Worm (Caenorhabditis elegans) whole organism, mixed stage, embryonic: Measurements from ENCODE around the gene F14D7.8.

Experiments used
- M03D4.4 ChIP-seq: sonication (generic microtip); optimal IDR thresholded peaks from 2 replicates; lab custom pipeline; 2017; ENCODE audit warnings: mild to moderate bottlenecking, missing genetic modification characterization, missing compliant biosample characterization
- lin-13 ChIP-seq: fragments of 150-350 bp; optimal IDR thresholded peaks from 2 replicates; lab custom pipeline; 2014; ENCODE audit warnings: missing biosample characterization, missing genetic modification characterization
- ztf-11 ChIP-seq: fragments of 150-350 bp; optimal IDR thresholded peaks from 2 replicates; lab custom pipeline; 2014; ENCODE audit warnings: missing biosample characterization, missing genetic modification characterization

DNA sequence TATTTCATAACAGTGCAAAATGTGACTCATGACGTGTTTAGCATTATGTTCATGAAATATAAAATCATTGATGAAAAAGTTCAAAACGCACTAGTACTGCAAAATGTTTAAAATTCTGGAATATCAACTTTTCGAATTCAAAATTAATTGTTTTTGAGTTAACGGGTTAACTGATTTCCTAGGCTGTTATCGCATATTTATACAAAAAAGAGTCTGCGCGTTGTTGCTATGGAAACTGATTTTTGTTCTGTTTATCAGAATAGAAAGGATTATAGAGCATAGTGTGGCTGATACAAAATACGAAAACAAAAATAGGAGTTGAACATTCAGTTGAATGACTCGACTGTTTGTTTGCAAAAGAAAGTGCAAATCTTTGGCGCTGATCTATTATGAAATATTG is 5.0 kb upstream of the F14D7.8 start:
- TF ChIP-seq lin-13 (tag; lab: Kevin White, UChicago) = no peak
- no peak for TF ChIP-seq M03D4.4 (tag; lab: Kevin White, UChicago)
- TF ChIP-seq ztf-11 = no peak
